Worm (Caenorhabditis elegans): ENCODE measurements around the gene col-97.

- TF ChIP-seq W03F9.2 (tag; optimal IDR thresholded peaks at IDR 0.05) (no peak), him-1 (tag; optimal IDR thresholded peaks at IDR 0.05) (no peak)
These were observed 12.7 kb downstream of the col-97 start, which contains the start of gene ZK1010.4 for ce11 chrIII:12980770-12981169.

All from whole organism, L4/young adult.